Worm (Caenorhabditis elegans) whole organism, L2 larva: Measurements from ENCODE around the gene fbxa-107.

Source experiments
- ZK546.5 ChIP-seq: sonication (generic microtip); optimal IDR thresholded peaks from 2 replicates; lab custom pipeline; 2017; ENCODE audit warnings: missing biosample characterization, missing genetic modification characterization
- aly-2 ChIP-seq: fragments of 150-350 bp; optimal IDR thresholded peaks from 2 replicates; lab custom pipeline; 2014; ENCODE audit warnings: missing biosample characterization, missing genetic modification characterization
- ceh-16 ChIP-seq: fragments of 150-350 bp; optimal IDR thresholded peaks from 2 replicates; lab custom pipeline; 2014; ENCODE audit warnings: missing biosample characterization, missing genetic modification characterization
- elt-3 ChIP-seq: sonication (generic microtip); optimal IDR thresholded peaks from 2 replicates; lab custom pipeline; 2017; ENCODE audit warnings: missing biosample characterization, missing genetic modification characterization
- lsy-2 ChIP-seq, 2 experiments: fragments of 150-350 bp in 1 of 2; sonication (generic microtip) in 1 of 2; optimal IDR thresholded peaks; 2 replicates each; lab custom pipeline; 2014 to 2017; ENCODE audit warnings: missing biosample characterization in 2 of 2, missing genetic modification characterization in 2 of 2
- skn-1 ChIP-seq: sonication (generic microtip); optimal IDR thresholded peaks from 2 replicates; lab custom pipeline; 2017; ENCODE audit warnings: missing biosample characterization, missing genetic modification characterization
- snpc-4 ChIP-seq: fragments of 150-350 bp; optimal IDR thresholded peaks from 2 replicates; lab custom pipeline; 2014; ENCODE audit warnings: missing biosample characterization, missing genetic modification characterization
- unc-39 ChIP-seq: fragments of 150-350 bp; optimal IDR thresholded peaks from 2 replicates; lab custom pipeline; 2014; ENCODE audit warnings: missing biosample characterization, missing genetic modification characterization

DNA sequence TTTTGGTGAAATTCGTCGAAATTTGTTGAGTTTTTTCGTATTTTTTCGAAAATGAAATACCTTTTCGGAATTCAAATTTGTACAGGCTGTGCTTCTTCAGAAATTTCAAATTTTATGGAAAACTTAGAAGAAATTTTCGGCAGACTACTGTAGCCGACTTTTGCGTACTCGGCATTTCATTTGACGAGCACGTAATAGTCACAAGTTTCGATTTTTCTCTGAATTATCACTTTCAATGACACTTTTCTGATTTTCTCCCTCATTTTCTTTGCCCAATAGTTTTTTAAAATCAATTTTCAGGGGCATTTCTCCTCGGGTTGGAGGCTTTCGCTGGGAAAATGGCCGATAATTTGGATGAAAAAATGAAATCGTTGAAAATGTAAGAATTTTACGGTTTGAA, at the start of gene fbxa-107:
- no peak for TF ChIP-seq ZK546.5 (tag; lab: Kevin White, UChicago)
- no peak for TF ChIP-seq unc-39
- TF ChIP-seq lsy-2 (tag; optimal IDR thresholded peaks at IDR 0.05; lab: Kevin White, UChicago), result no peak
- no peak for TF ChIP-seq elt-3
- TF ChIP-seq skn-1, result no peak
- TF ChIP-seq aly-2 (tag; lab: Kevin White, UChicago), result no peak
- TF ChIP-seq snpc-4 (tag; lab: Kevin White, UChicago), result no peak
- TF ChIP-seq ceh-16 (tag; lab: Kevin White, UChicago), result no peak
